Fruit fly (Drosophila melanogaster) whole organism, embryonic: ENCODE results near the gene CG44040.

Experiments
- Atf-2 ChIP-seq: fragments of 200-800 bp; sonication (Bioruptor generic); optimal IDR thresholded peaks from 2 replicates; lab custom pipeline; 2016; ENCODE audit warnings: missing biosample characterization, missing genetic modification characterization
- CG10366 ChIP-seq: fragments of 200-800 bp; sonication (Bioruptor generic); IDR thresholded peaks from 2 replicates; pipeline ENCODE4 v1.3.6; 2022; ENCODE audit warnings: missing biosample characterization, missing genetic modification characterization
- CG11247 ChIP-seq: fragments of 200-800 bp; sonication (Bioruptor generic); IDR thresholded peaks from 2 replicates; pipeline ENCODE4 v1.3.6; 2022; ENCODE audit warnings: missing biosample characterization, missing genetic modification characterization
- CG11398 ChIP-seq: fragments of 200-800 bp; sonication (Bioruptor generic); optimal IDR thresholded peaks from 2 replicates; lab custom pipeline; 2016; ENCODE audit warnings: missing biosample characterization, missing genetic modification characterization
- CG11723 ChIP-seq: fragments of 200-800 bp; sonication (Bioruptor generic); optimal IDR thresholded peaks from 2 replicates; lab custom pipeline; 2017; ENCODE audit warnings: missing biosample characterization, mild to moderate bottlenecking, missing genetic modification characterization
- CG13123 ChIP-seq: fragments of 200-800 bp; sonication (Bioruptor generic); optimal IDR thresholded peaks from 2 replicates; lab custom pipeline; 2016; ENCODE audit warnings: missing biosample characterization, missing genetic modification characterization
- CG13296 ChIP-seq: fragments of 200-800 bp; sonication (Bioruptor generic); optimal IDR thresholded peaks from 3 replicates; lab custom pipeline; 2018; ENCODE audit warnings: missing biosample characterization, mild to moderate bottlenecking, missing genetic modification characterization
- CG1603 ChIP-seq: fragments of 200-800 bp; sonication (Bioruptor generic); optimal IDR thresholded peaks from 2 replicates; lab custom pipeline; 2019; ENCODE audit warnings: missing biosample characterization, mild to moderate bottlenecking, missing genetic modification characterization, moderate library complexity
- CG17612 ChIP-seq: fragments of 200-800 bp; sonication (Bioruptor generic); IDR thresholded peaks from 2 replicates; pipeline ENCODE4 v1.3.6; 2022; ENCODE audit warnings: missing biosample characterization, missing genetic modification characterization
- CG17912 ChIP-seq: fragments of 200-800 bp; sonication (Bioruptor generic); optimal IDR thresholded peaks from 2 replicates; lab custom pipeline; 2018; ENCODE audit warnings: missing biosample characterization, mild to moderate bottlenecking, missing genetic modification characterization
- CG30403 ChIP-seq: fragments of 200-800 bp; sonication (Bioruptor generic); optimal IDR thresholded peaks from 3 replicates; lab custom pipeline; 2016; ENCODE audit warnings: missing biosample characterization, missing genetic modification characterization
- CG3281 ChIP-seq: fragments of 200-800 bp; sonication (Bioruptor generic); optimal IDR thresholded peaks from 3 replicates; lab custom pipeline; 2017; ENCODE audit warnings: missing biosample characterization, mild to moderate bottlenecking, missing genetic modification characterization
- CG33213 ChIP-seq: fragments of 200-800 bp; sonication (Bioruptor generic); optimal IDR thresholded peaks from 3 replicates; lab custom pipeline; 2016; ENCODE audit warnings: missing biosample characterization, missing genetic modification characterization
- CG33557 ChIP-seq: fragments of 200-800 bp; sonication (Bioruptor generic); optimal IDR thresholded peaks from 2 replicates; lab custom pipeline; 2019; ENCODE audit warnings: missing biosample characterization, mild to moderate bottlenecking, missing genetic modification characterization, moderate library complexity
- CG3726 ChIP-seq: fragments of 200-800 bp; sonication (Bioruptor generic); IDR thresholded peaks from 3 replicates; pipeline ENCODE4, ENCODE4 v1.3.6; 2022; ENCODE audit warnings: missing biosample characterization, missing genetic modification characterization
- CG3838 ChIP-seq: fragments of 200-800 bp; sonication (Bioruptor generic); optimal IDR thresholded peaks from 3 replicates; lab custom pipeline; 2016; ENCODE audit warnings: missing biosample characterization, missing genetic modification characterization
- CG42726 ChIP-seq: fragments of 200-800 bp; sonication (Bioruptor generic); IDR thresholded peaks from 2 replicates; pipeline ENCODE4 v1.3.6; 2022; ENCODE audit warnings: missing biosample characterization, missing genetic modification characterization; ENCODE audit not compliant: partially characterized antibody
- CG4328 ChIP-seq: fragments of 200-800 bp; sonication (Bioruptor generic); optimal IDR thresholded peaks from 3 replicates; lab custom pipeline; 2017; ENCODE audit warnings: missing biosample characterization, missing genetic modification reagents, missing genetic modification characterization
- CG4424 ChIP-seq: fragments of 200-800 bp; sonication (Bioruptor generic); optimal IDR thresholded peaks from 3 replicates; lab custom pipeline; 2016; ENCODE audit warnings: missing biosample characterization, missing genetic modification characterization
- CG6254 ChIP-seq: fragments of 200-800 bp; sonication (Bioruptor generic); optimal IDR thresholded peaks from 3 replicates; lab custom pipeline; 2017; ENCODE audit warnings: mild to moderate bottlenecking, missing biosample characterization, missing genetic modification reagents, missing genetic modification characterization
- CG8290 ChIP-seq, 3 experiments: fragments of 200-800 bp; sonication (Bioruptor generic); optimal IDR thresholded peaks; 2 replicates each; lab custom pipeline; 2016 to 2019; ENCODE audit warnings: missing biosample characterization in 3 of 3, missing genetic modification characterization in 3 of 3, mild to moderate bottlenecking in 2 of 3, moderate library complexity in 1 of 3
- CG8359 ChIP-seq: fragments of 200-800 bp; sonication (Bioruptor generic); optimal IDR thresholded peaks from 2 replicates; lab custom pipeline; 2017; ENCODE audit warnings: missing biosample characterization, mild to moderate bottlenecking, missing genetic modification characterization, borderline replicate concordance
- CG8944 ChIP-seq: fragments of 200-800 bp; sonication (Bioruptor generic); optimal IDR thresholded peaks from 3 replicates; lab custom pipeline; 2016; ENCODE audit warnings: missing biosample characterization, missing genetic modification characterization
- CG9932 ChIP-seq: fragments of 200-800 bp; sonication (Bioruptor generic); IDR thresholded peaks from 2 replicates; pipeline ENCODE4 v1.3.6; 2022; ENCODE audit warnings: missing biosample characterization, missing genetic modification characterization
- Camta ChIP-seq: fragments of 200-800 bp; sonication (Bioruptor generic); optimal IDR thresholded peaks from 2 replicates; lab custom pipeline; 2016; ENCODE audit warnings: missing biosample characterization, missing genetic modification characterization
- Dek ChIP-seq: fragments of 200-800 bp; sonication (Bioruptor generic); optimal IDR thresholded peaks from 3 replicates; lab custom pipeline; 2019; ENCODE audit warnings: missing biosample characterization, mild to moderate bottlenecking, missing genetic modification characterization, moderate library complexity
- E2f2 ChIP-seq: fragments of 200-800 bp; sonication (Bioruptor generic); IDR thresholded peaks from 2 replicates; pipeline ENCODE4 v1.3.6; 2022; ENCODE audit warnings: missing biosample characterization, missing genetic modification characterization
- Myb ChIP-seq: fragments of 200-800 bp; sonication (Bioruptor generic); optimal IDR thresholded peaks from 2 replicates; lab custom pipeline; 2016; ENCODE audit warnings: missing biosample characterization, missing genetic modification characterization
- Neu2 ChIP-seq: fragments of 200-800 bp; sonication (Bioruptor generic); optimal IDR thresholded peaks from 3 replicates; lab custom pipeline; 2016; ENCODE audit warnings: missing biosample characterization, missing genetic modification characterization, borderline replicate concordance
- YL-1 ChIP-seq: fragments of 200-800 bp; sonication (Bioruptor generic); optimal IDR thresholded peaks from 3 replicates; lab custom pipeline; 2017; ENCODE audit warnings: missing biosample characterization, mild to moderate bottlenecking, missing genetic modification characterization
- al ChIP-seq: fragments of 200-800 bp; sonication (Bioruptor generic); IDR thresholded peaks from 2 replicates; pipeline ENCODE4 v1.3.6; 2022; ENCODE audit warnings: missing biosample characterization, missing genetic modification characterization
- amos ChIP-seq: fragments of 200-800 bp; sonication (Bioruptor generic); IDR thresholded peaks from 2 replicates; pipeline ENCODE4 v1.3.6; 2022; ENCODE audit warnings: missing biosample characterization, missing genetic modification characterization; ENCODE audit not compliant: partially characterized antibody
- bigmax ChIP-seq: fragments of 200-800 bp; sonication (Bioruptor generic); optimal IDR thresholded peaks from 2 replicates; lab custom pipeline; 2018; ENCODE audit warnings: missing biosample characterization, mild to moderate bottlenecking, missing genetic modification characterization
- br ChIP-seq: fragments of >200 bp; optimal IDR thresholded peaks from 2 replicates; lab custom pipeline; 2017
- croc ChIP-seq: fragments of 200-800 bp; sonication (Bioruptor generic); conservative IDR thresholded peaks from 3 replicates; pipeline ENCODE4 v1.3.6; 2022; ENCODE audit warnings: missing biosample characterization, missing genetic modification characterization
- crp ChIP-seq, 2 experiments: fragments of 200-800 bp; sonication (Bioruptor generic); optimal IDR thresholded peaks; 2 replicates in 1 of 2; 3 replicates in 1 of 2; lab custom pipeline; 2017; ENCODE audit warnings: missing biosample characterization in 2 of 2, missing genetic modification characterization in 2 of 2, mild to moderate bottlenecking in 1 of 2, moderate library complexity in 1 of 2
- eve ChIP-seq, 2 experiments: fragments of >200 bp; optimal IDR thresholded peaks; 2 replicates each; lab custom pipeline; 2017; ENCODE audit warnings: missing biosample characterization in 2 of 2, missing genetic modification characterization in 2 of 2
- gsb-n ChIP-seq: fragments of 200-800 bp; sonication (Bioruptor generic); optimal IDR thresholded peaks from 3 replicates; lab custom pipeline; 2018; ENCODE audit warnings: missing biosample characterization, mild to moderate bottlenecking, missing genetic modification characterization
- lmd ChIP-seq: fragments of 200-800 bp; sonication (Bioruptor generic); IDR thresholded peaks from 2 replicates; pipeline ENCODE4 v1.3.6; 2022; ENCODE audit warnings: missing biosample characterization, missing genetic modification characterization
- nau ChIP-seq: fragments of 200-800 bp; sonication (Bioruptor generic); optimal IDR thresholded peaks from 3 replicates; lab custom pipeline; 2017; ENCODE audit warnings: missing biosample characterization, mild to moderate bottlenecking, missing genetic modification characterization, missing genetic modification reagents
- nerfin-1 ChIP-seq: fragments of 200-800 bp; sonication (Bioruptor generic); optimal IDR thresholded peaks from 3 replicates; lab custom pipeline; 2019; ENCODE audit warnings: missing biosample characterization, mild to moderate bottlenecking, missing genetic modification characterization, moderate library complexity
- p53 ChIP-seq: fragments of 200-800 bp; sonication (Bioruptor generic); optimal IDR thresholded peaks from 2 replicates; lab custom pipeline; 2016; ENCODE audit warnings: missing biosample characterization, missing genetic modification characterization
- pros ChIP-seq: fragments of 200-800 bp; sonication (Bioruptor generic); optimal IDR thresholded peaks from 3 replicates; lab custom pipeline; 2019; ENCODE audit warnings: missing biosample characterization, mild to moderate bottlenecking, missing genetic modification characterization, moderate library complexity
- sc ChIP-seq, 3 experiments: fragments of >200 bp in 2 of 3; fragments of 200-800 bp in 1 of 3; sonication (Bioruptor generic) in 1 of 3; optimal IDR thresholded peaks; 2 replicates in 2 of 3; 3 replicates in 1 of 3; lab custom pipeline; 2017; ENCODE audit warnings: mild to moderate bottlenecking in 1 of 3, missing biosample characterization in 1 of 3, missing genetic modification characterization in 1 of 3, missing genetic modification reagents in 1 of 3
- scrt ChIP-seq: fragments of 200-800 bp; sonication (Bioruptor generic); optimal IDR thresholded peaks from 2 replicates; lab custom pipeline; 2018; ENCODE audit warnings: missing biosample characterization, mild to moderate bottlenecking, missing genetic modification characterization, moderate library complexity
- sens-2 ChIP-seq: fragments of 200-800 bp; sonication (Bioruptor generic); IDR thresholded peaks from 2 replicates; pipeline ENCODE4 v1.3.6; 2022; ENCODE audit warnings: missing biosample characterization, missing genetic modification characterization
- slp2 ChIP-seq: fragments of 200-800 bp; sonication (Bioruptor generic); optimal IDR thresholded peaks from 2 replicates; lab custom pipeline; 2016; ENCODE audit warnings: missing biosample characterization, missing genetic modification characterization
- tgo ChIP-seq: fragments of 200-800 bp; sonication (Bioruptor generic); IDR thresholded peaks from 3 replicates; pipeline ENCODE4 v1.3.6; 2022; ENCODE audit warnings: missing biosample characterization, missing genetic modification characterization
- trh ChIP-seq: fragments of 200-800 bp; sonication (Bioruptor generic); optimal IDR thresholded peaks from 2 replicates; lab custom pipeline; 2016; ENCODE audit warnings: missing biosample characterization, missing genetic modification characterization

The CG44040 gene

dm6 chr3R:15292241-15293004 lies 27.8 kb upstream of the CG44040 start (continued):
- TF ChIP-seq amos (no peak), CG13296 (GFP tag; lab: Kevin White, UChicago) (no peak), lmd (no peak), CG33213 (GFP tag; lab: Kevin White, UChicago) (no peak), CG11723 (GFP tag; lab: Kevin White, UChicago) (peak; percentile 8), CG13123 (GFP tag; lab: Kevin White, UChicago) (no peak), sc (optimal IDR thresholded peaks at IDR 0.05; lab: Kevin White, UChicago) (no peak), sc (GFP tag; optimal IDR thresholded peaks at IDR 0.05; lab: Kevin White, UChicago) (no peak), Neu2 (no peak), crp (GFP tag; optimal IDR thresholded peaks at IDR 0.05; lab: Kevin White, UChicago) (no peak), CG17612 (GFP tag; lab: Robert Waterston, UW) (no peak), CG33557 (GFP tag; lab: Kevin White, UChicago) (no peak), al (GFP tag; lab: Robert Waterston, UW) (no peak), CG9932 (GFP tag; lab: Robert Waterston, UW) (no peak), nerfin-1 (tag; lab: Kevin White, UChicago) (no peak), gsb-n (tag; lab: Kevin White, UChicago) (no peak), YL-1 (no peak), CG3838 (no peak), CG42726 (GFP tag; lab: Robert Waterston, UW) (no peak), Camta (no peak), p53 (GFP tag; lab: Kevin White, UChicago) (no peak), eve (GFP tag; optimal IDR thresholded peaks at IDR 0.05; lab: Kevin White, UChicago) (no peak), croc (GFP tag; lab: Robert Waterston, UW) (no peak), CG10366 (no peak), CG11247 (no peak), Myb (GFP tag; lab: Kevin White, UChicago) (peak; percentile 19), CG17912 (no peak), scrt (no peak), CG8359 (GFP tag; lab: Kevin White, UChicago) (no peak), slp2 (GFP tag; lab: Kevin White, UChicago) (no peak), sens-2 (no peak), br (lab: Kevin White, UChicago) (no peak), CG30403 (peak; percentile 1), CG4328 (GFP tag; lab: Kevin White, UChicago) (no peak), pros (peak; percentile 3), CG6254 (GFP tag; lab: Kevin White, UChicago) (no peak), CG3726 (GFP tag; lab: Robert Waterston, UW) (no peak), CG8290 (GFP tag; optimal IDR thresholded peaks at IDR 0.05; lab: Kevin White, UChicago) (no peak), CG8290 (tag; optimal IDR thresholded peaks at IDR 0.05; lab: Kevin White, UChicago) (peak in 1 of 2 experiments; percentile 53), trh (GFP tag; lab: Kevin White, UChicago) (no peak), CG8944 (no peak), CG11398 (GFP tag; lab: Kevin White, UChicago) (no peak), CG3281 (GFP tag; lab: Kevin White, UChicago) (no peak), tgo (GFP tag; lab: Robert Waterston, UW) (no peak), Dek (tag; lab: Kevin White, UChicago) (no peak), bigmax (GFP tag; lab: Kevin White, UChicago) (no peak), Atf-2 (peak; percentile 48), CG1603 (tag; lab: Kevin White, UChicago) (peak; percentile 35), nau (no peak), E2f2 (GFP tag; lab: Robert Waterston, UW) (no peak), CG4424 (no peak)
